Fruit fly (Drosophila melanogaster) whole organism, embryonic: ENCODE results near the gene Mbs.

Experiments used
- Ada2b ChIP-seq: fragments of 200-800 bp; sonication (Bioruptor generic); IDR thresholded peaks from 2 replicates; pipeline ENCODE4 v1.3.6; 2022; ENCODE audit warnings: missing biosample characterization, missing genetic modification characterization
- Bgb ChIP-seq: fragments of 200-800 bp; sonication (Bioruptor generic); IDR thresholded peaks from 2 replicates; pipeline ENCODE4 v1.3.6; 2022; ENCODE audit warnings: missing biosample characterization, missing genetic modification characterization; ENCODE audit not compliant: partially characterized antibody
- CG10462 ChIP-seq: fragments of 200-800 bp; sonication (Bioruptor generic); optimal IDR thresholded peaks from 2 replicates; lab custom pipeline; 2016; ENCODE audit warnings: missing biosample characterization, missing genetic modification characterization
- CG12391 ChIP-seq: fragments of 200-800 bp; sonication (Bioruptor generic); optimal IDR thresholded peaks from 3 replicates; lab custom pipeline; 2018; ENCODE audit warnings: missing biosample characterization, mild to moderate bottlenecking, missing genetic modification characterization, moderate library complexity
- CG12659 ChIP-seq: fragments of 200-800 bp; sonication (Bioruptor generic); optimal IDR thresholded peaks from 3 replicates; lab custom pipeline; 2017; ENCODE audit warnings: mild to moderate bottlenecking, missing biosample characterization, missing genetic modification reagents, missing genetic modification characterization
- CG15011 ChIP-seq: fragments of 200-800 bp; sonication (Bioruptor generic); optimal IDR thresholded peaks from 3 replicates; lab custom pipeline; 2018; ENCODE audit warnings: missing biosample characterization, mild to moderate bottlenecking, missing genetic modification characterization
- CG15269 ChIP-seq: fragments of 200-800 bp; sonication (Bioruptor generic); optimal IDR thresholded peaks from 2 replicates; lab custom pipeline; 2018; ENCODE audit warnings: missing biosample characterization, mild to moderate bottlenecking, missing genetic modification characterization, moderate library complexity
- CG16813 ChIP-seq: fragments of 200-800 bp; sonication (Bioruptor generic); IDR thresholded peaks from 3 replicates; pipeline ENCODE4 v1.3.6; 2022; ENCODE audit warnings: missing biosample characterization, missing genetic modification characterization; ENCODE audit not compliant: partially characterized antibody
- CG17359 ChIP-seq: fragments of 200-800 bp; sonication (Bioruptor generic); optimal IDR thresholded peaks from 3 replicates; lab custom pipeline; 2018; ENCODE audit warnings: missing biosample characterization, mild to moderate bottlenecking, missing genetic modification characterization, moderate library complexity
- CG1792 ChIP-seq: fragments of 200-800 bp; sonication (Bioruptor generic); optimal IDR thresholded peaks from 2 replicates; lab custom pipeline; 2016; ENCODE audit warnings: missing biosample characterization, missing genetic modification characterization
- CG18476 ChIP-seq: fragments of 200-800 bp; sonication (Bioruptor generic); optimal IDR thresholded peaks from 2 replicates; lab custom pipeline; 2016; ENCODE audit warnings: missing biosample characterization, mild to moderate bottlenecking, missing genetic modification characterization
- CG3163 ChIP-seq: fragments of 200-800 bp; sonication (Bioruptor generic); optimal IDR thresholded peaks from 3 replicates; lab custom pipeline; 2016; ENCODE audit warnings: missing biosample characterization, missing genetic modification characterization
- CG33213 ChIP-seq: fragments of 200-800 bp; sonication (Bioruptor generic); optimal IDR thresholded peaks from 3 replicates; lab custom pipeline; 2016; ENCODE audit warnings: missing biosample characterization, missing genetic modification characterization
- CG33557 ChIP-seq: fragments of 200-800 bp; sonication (Bioruptor generic); optimal IDR thresholded peaks from 2 replicates; lab custom pipeline; 2019; ENCODE audit warnings: missing biosample characterization, mild to moderate bottlenecking, missing genetic modification characterization, moderate library complexity
- CG4617 ChIP-seq: fragments of 200-800 bp; sonication (Bioruptor generic); optimal IDR thresholded peaks from 3 replicates; lab custom pipeline; 2016; ENCODE audit warnings: missing biosample characterization, missing genetic modification characterization, borderline replicate concordance
- CG6254 ChIP-seq: fragments of 200-800 bp; sonication (Bioruptor generic); optimal IDR thresholded peaks from 3 replicates; lab custom pipeline; 2017; ENCODE audit warnings: mild to moderate bottlenecking, missing biosample characterization, missing genetic modification reagents, missing genetic modification characterization
- CG7271 ChIP-seq: fragments of 200-800 bp; sonication (Bioruptor generic); optimal IDR thresholded peaks from 2 replicates; lab custom pipeline; 2018; ENCODE audit warnings: missing biosample characterization, mild to moderate bottlenecking, missing genetic modification characterization, moderate library complexity
- CG7928 ChIP-seq: fragments of 200-800 bp; sonication (Bioruptor generic); optimal IDR thresholded peaks from 2 replicates; lab custom pipeline; 2017; ENCODE audit warnings: missing biosample characterization, mild to moderate bottlenecking, missing genetic modification characterization
- CG8089 ChIP-seq: fragments of 200-800 bp; sonication (Bioruptor generic); optimal IDR thresholded peaks from 3 replicates; lab custom pipeline; 2016; ENCODE audit warnings: missing biosample characterization, missing genetic modification characterization
- CG9609 ChIP-seq: fragments of 200-800 bp; sonication (Bioruptor generic); optimal IDR thresholded peaks from 3 replicates; lab custom pipeline; 2016; ENCODE audit warnings: missing biosample characterization, missing genetic modification characterization
- CG9727 ChIP-seq: fragments of 200-800 bp; sonication (Bioruptor generic); optimal IDR thresholded peaks from 3 replicates; lab custom pipeline; 2017; ENCODE audit warnings: missing biosample characterization, mild to moderate bottlenecking, missing genetic modification characterization
- CrebB ChIP-seq: fragments of 200-800 bp; sonication (Bioruptor generic); optimal IDR thresholded peaks from 3 replicates; lab custom pipeline; 2018; ENCODE audit warnings: missing biosample characterization, mild to moderate bottlenecking, missing genetic modification characterization
- D19A ChIP-seq: fragments of 200-800 bp; optimal IDR thresholded peaks from 3 replicates; lab custom pipeline; 2019; ENCODE audit warnings: missing biosample characterization, mild to moderate bottlenecking, missing genetic modification characterization, moderate library complexity
- D19B ChIP-seq: fragments of 200-800 bp; sonication (Bioruptor generic); optimal IDR thresholded peaks from 2 replicates; lab custom pipeline; 2017; ENCODE audit warnings: missing biosample characterization, mild to moderate bottlenecking, missing genetic modification characterization
- Deaf1 ChIP-seq: fragments of 200-800 bp; optimal IDR thresholded peaks from 3 replicates; lab custom pipeline; 2019; ENCODE audit warnings: missing biosample characterization, mild to moderate bottlenecking, missing genetic modification characterization, moderate library complexity
- E2f2 ChIP-seq: fragments of 200-800 bp; sonication (Bioruptor generic); IDR thresholded peaks from 2 replicates; pipeline ENCODE4 v1.3.6; 2022; ENCODE audit warnings: missing biosample characterization, missing genetic modification characterization
- HmgZ ChIP-seq: fragments of 200-800 bp; sonication (Bioruptor generic); optimal IDR thresholded peaks from 2 replicates; lab custom pipeline; 2018; ENCODE audit warnings: missing biosample characterization, mild to moderate bottlenecking, missing genetic modification characterization
- NC2β ChIP-seq: fragments of 200-800 bp; sonication (Bioruptor generic); optimal IDR thresholded peaks from 2 replicates; lab custom pipeline; 2016; ENCODE audit warnings: missing biosample characterization, missing genetic modification characterization
- Neu2 ChIP-seq: fragments of 200-800 bp; sonication (Bioruptor generic); optimal IDR thresholded peaks from 3 replicates; lab custom pipeline; 2016; ENCODE audit warnings: missing biosample characterization, missing genetic modification characterization, borderline replicate concordance
- Nf-YB ChIP-seq: fragments of 200-800 bp; sonication (Bioruptor generic); optimal IDR thresholded peaks from 3 replicates; lab custom pipeline; 2019; ENCODE audit warnings: missing biosample characterization, mild to moderate bottlenecking, missing genetic modification characterization, moderate library complexity
- Nf-YC ChIP-seq: fragments of 200-800 bp; optimal IDR thresholded peaks from 3 replicates; lab custom pipeline; 2019; ENCODE audit warnings: missing biosample characterization, mild to moderate bottlenecking, missing genetic modification characterization, moderate library complexity
- Sox102F ChIP-seq: fragments of 200-800 bp; sonication (Bioruptor generic); optimal IDR thresholded peaks from 2 replicates; lab custom pipeline; 2018; ENCODE audit warnings: missing biosample characterization, mild to moderate bottlenecking, missing genetic modification characterization, moderate library complexity
- Taf1 ChIP-seq: fragments of 200-800 bp; sonication (Bioruptor generic); IDR thresholded peaks from 2 replicates; pipeline ENCODE4 v1.3.6; 2022; ENCODE audit warnings: missing biosample characterization, missing genetic modification characterization
- abd-A ChIP-seq: fragments of 200-800 bp; sonication (Bioruptor generic); optimal IDR thresholded peaks from 3 replicates; lab custom pipeline; 2019; ENCODE audit warnings: missing biosample characterization, mild to moderate bottlenecking, missing genetic modification characterization, moderate library complexity
- bbx ChIP-seq: fragments of 200-800 bp; sonication (Bioruptor generic); IDR thresholded peaks from 2 replicates; pipeline ENCODE4 v1.3.6; 2022; ENCODE audit warnings: missing biosample characterization, missing genetic modification characterization; ENCODE audit not compliant: partially characterized antibody
- br ChIP-seq: fragments of >200 bp; optimal IDR thresholded peaks from 2 replicates; lab custom pipeline; 2017
- cas ChIP-seq: fragments of 200-800 bp; sonication (Bioruptor generic); IDR thresholded peaks from 2 replicates; pipeline ENCODE4 v1.3.6; 2022; ENCODE audit warnings: missing biosample characterization, missing genetic modification characterization
- dpn ChIP-seq, 2 experiments: fragments of 200-800 bp; sonication (Bioruptor generic); optimal IDR thresholded peaks; 3 replicates each; lab custom pipeline; 2016; ENCODE audit warnings: missing biosample characterization in 2 of 2, missing genetic modification characterization in 2 of 2
- gsb-n ChIP-seq: fragments of 200-800 bp; sonication (Bioruptor generic); optimal IDR thresholded peaks from 3 replicates; lab custom pipeline; 2018; ENCODE audit warnings: missing biosample characterization, mild to moderate bottlenecking, missing genetic modification characterization
- her ChIP-seq: fragments of 200-800 bp; sonication (Bioruptor generic); optimal IDR thresholded peaks from 2 replicates; lab custom pipeline; 2016; ENCODE audit warnings: missing biosample characterization, missing genetic modification characterization
- inv ChIP-seq: fragments of 200-800 bp; sonication (Bioruptor generic); IDR thresholded peaks from 2 replicates; pipeline ENCODE4 v1.3.6; 2022; ENCODE audit warnings: missing biosample characterization, missing genetic modification characterization; ENCODE audit not compliant: partially characterized antibody
- lilli ChIP-seq: fragments of 200-800 bp; sonication (Bioruptor generic); optimal IDR thresholded peaks from 3 replicates; lab custom pipeline; 2016; ENCODE audit warnings: missing biosample characterization, missing genetic modification characterization
- maf-S ChIP-seq: fragments of 200-800 bp; sonication (Bioruptor generic); optimal IDR thresholded peaks from 2 replicates; lab custom pipeline; 2016; ENCODE audit warnings: missing biosample characterization, missing genetic modification characterization
- mam ChIP-seq: fragments of 200-800 bp; sonication (Bioruptor generic); optimal IDR thresholded peaks from 3 replicates; lab custom pipeline; 2016; ENCODE audit warnings: missing biosample characterization, missing genetic modification characterization
- pita ChIP-seq: fragments of 200-800 bp; sonication (Bioruptor generic); optimal IDR thresholded peaks from 2 replicates; lab custom pipeline; 2017; ENCODE audit warnings: missing biosample characterization, mild to moderate bottlenecking, missing genetic modification characterization
- pum ChIP-seq: fragments of 200-800 bp; sonication (Bioruptor generic); optimal IDR thresholded peaks from 2 replicates; lab custom pipeline; 2016; ENCODE audit warnings: missing biosample characterization, missing genetic modification characterization
- schlank ChIP-seq: fragments of 200-800 bp; sonication (Bioruptor generic); optimal IDR thresholded peaks from 2 replicates; lab custom pipeline; 2018; ENCODE audit warnings: missing biosample characterization, mild to moderate bottlenecking, missing genetic modification characterization
- sima ChIP-seq: fragments of 200-800 bp; sonication (Bioruptor generic); optimal IDR thresholded peaks from 2 replicates; lab custom pipeline; 2016; ENCODE audit warnings: missing biosample characterization, missing genetic modification characterization
- slbo ChIP-seq: fragments of 200-800 bp; sonication (Bioruptor generic); IDR thresholded peaks from 2 replicates; pipeline ENCODE4 v1.3.6; 2022; ENCODE audit warnings: missing biosample characterization, missing genetic modification characterization
- tin ChIP-seq: fragments of 200-800 bp; sonication (Bioruptor generic); optimal IDR thresholded peaks from 3 replicates; lab custom pipeline; 2016; ENCODE audit warnings: missing biosample characterization, missing genetic modification characterization
- unc-4 ChIP-seq: fragments of 200-800 bp; sonication (Bioruptor generic); IDR thresholded peaks from 2 replicates; pipeline ENCODE4 v1.3.6; 2022; ENCODE audit warnings: missing biosample characterization, missing genetic modification characterization; ENCODE audit not compliant: partially characterized antibody

Gene Mbs

dm6 chr3L:16051719-16052122 is at the start of gene Mbs (continued):
- peak; percentile 45 for TF ChIP-seq CG12391 (tag; lab: Kevin White, UChicago)
- peak; percentile 51 for TF ChIP-seq CG33213 (GFP tag; lab: Kevin White, UChicago)
- TF ChIP-seq CG17359 (tag; lab: Kevin White, UChicago) = peak; percentile 11
- TF ChIP-seq CG9609 (GFP tag; lab: Kevin White, UChicago) = no peak
- peak; percentile 31 for TF ChIP-seq Nf-YC (tag; lab: Kevin White, UChicago)
- TF ChIP-seq cas (GFP tag; lab: Robert Waterston, UW) = no peak
- TF ChIP-seq dpn (GFP tag; optimal IDR thresholded peaks at IDR 0.05; lab: Kevin White, UChicago) = no peak
- TF ChIP-seq CG4617 (GFP tag; lab: Kevin White, UChicago) = no peak
- TF ChIP-seq CG15269 (tag; lab: Kevin White, UChicago) = peak; percentile 10
- TF ChIP-seq Sox102F (GFP tag; lab: Kevin White, UChicago) = no peak
- TF ChIP-seq CG3163 = no peak
- TF ChIP-seq inv (GFP tag; lab: Robert Waterston, UW) = peak; percentile 24; the same call in 1 of the 2 replicates
- no peak for TF ChIP-seq maf-S (GFP tag; lab: Kevin White, UChicago)
- no peak for TF ChIP-seq CG15011 (GFP tag; lab: Kevin White, UChicago)
- peak; percentile 36 for TF ChIP-seq gsb-n (tag; lab: Kevin White, UChicago)
- TF ChIP-seq bbx = peak; percentile 71
- peak; percentile 58 for TF ChIP-seq CG12659 (GFP tag; lab: Kevin White, UChicago)
- TF ChIP-seq pita (GFP tag; lab: Kevin White, UChicago) = no peak
- TF ChIP-seq CG16813 = peak; percentile 57; the same call in 2 of the 3 replicates
- no peak for TF ChIP-seq tin
- TF ChIP-seq lilli (GFP tag; lab: Kevin White, UChicago) = peak; percentile 22
- TF ChIP-seq CG10462 (GFP tag; lab: Kevin White, UChicago) = no peak
- no peak for TF ChIP-seq sima
- TF ChIP-seq HmgZ (tag; lab: Kevin White, UChicago) = peak; percentile 33
- no peak for TF ChIP-seq CG7271 (tag; lab: Kevin White, UChicago)
- peak; percentile 6 for TF ChIP-seq D19A (tag; lab: Kevin White, UChicago)
- TF ChIP-seq schlank (tag; lab: Kevin White, UChicago) = no peak
- TF ChIP-seq CG33557 (GFP tag; lab: Kevin White, UChicago) = no peak
- peak; percentile 66 for TF ChIP-seq Bgb (GFP tag; lab: Robert Waterston, UW)
- TF ChIP-seq Nf-YB (GFP tag; lab: Kevin White, UChicago) = peak; percentile 22
- no peak for TF ChIP-seq D19B
- TF ChIP-seq CG9727 (GFP tag; lab: Kevin White, UChicago) = no peak
- no peak for TF ChIP-seq br (lab: Kevin White, UChicago)
- TF ChIP-seq CG8089 (GFP tag; lab: Kevin White, UChicago) = no peak
- no peak for TF ChIP-seq CG18476
- TF ChIP-seq mam (GFP tag; lab: Kevin White, UChicago) = no peak
- TF ChIP-seq unc-4 (GFP tag; lab: Robert Waterston, UW) = peak; percentile 64
- no peak for TF ChIP-seq Neu2
- peak; percentile 61 for TF ChIP-seq abd-A (tag; lab: Kevin White, UChicago)
- peak; percentile 42; the same call in 1 of the 2 replicates for TF ChIP-seq slbo (GFP tag; lab: Robert Waterston, UW)
- TF ChIP-seq Ada2b (GFP tag; lab: Robert Waterston, UW) = no peak
- TF ChIP-seq CG6254 (GFP tag; lab: Kevin White, UChicago) = no peak
- TF ChIP-seq Deaf1 (tag; lab: Kevin White, UChicago) = peak; percentile 58
- TF ChIP-seq her (GFP tag; lab: Kevin White, UChicago) = no peak
- TF ChIP-seq CrebB (tag; lab: Kevin White, UChicago) = no peak
- no peak for TF ChIP-seq CG7928 (GFP tag; lab: Kevin White, UChicago)
- no peak for TF ChIP-seq CG1792 (GFP tag; lab: Kevin White, UChicago)
- peak; percentile 55 for TF ChIP-seq E2f2
- no peak for TF ChIP-seq pum (GFP tag; lab: Kevin White, UChicago)
- no peak for TF ChIP-seq NC2β (GFP tag; lab: Kevin White, UChicago)
- no peak for TF ChIP-seq Taf1 (GFP tag; lab: Robert Waterston, UW)
